Worm (Caenorhabditis elegans) whole organism, L1 larva: ENCODE data around the gene msp-59.

Experiments used
- C04F5.9 ChIP-seq: sonication (generic microtip); optimal IDR thresholded peaks from 2 replicates; lab custom pipeline; 2016; ENCODE audit warnings: missing genetic modification characterization, missing compliant biosample characterization
- Y116A8C.19 ChIP-seq: sonication (generic microtip); optimal IDR thresholded peaks from 2 replicates; lab custom pipeline; 2016; ENCODE audit warnings: missing compliant biosample characterization, missing genetic modification characterization, borderline replicate concordance
- aly-2 ChIP-seq: fragments of 150-350 bp; optimal IDR thresholded peaks from 2 replicates; lab custom pipeline; 2014; ENCODE audit warnings: missing biosample characterization, missing genetic modification characterization
- blmp-1 ChIP-seq: fragments of 150-350 bp; optimal IDR thresholded peaks from 2 replicates; lab custom pipeline; 2014; ENCODE audit warnings: missing biosample characterization, missing genetic modification characterization
- ceh-63 ChIP-seq: fragments of 200-800 bp; sonication (Bioruptor generic); optimal IDR thresholded peaks from 2 replicates; lab custom pipeline; 2018; ENCODE audit warnings: mild to moderate bottlenecking, missing genetic modification characterization, missing compliant biosample characterization
- ceh-8 ChIP-seq: fragments of 200-800 bp; sonication (Bioruptor generic); optimal IDR thresholded peaks from 2 replicates; lab custom pipeline; 2018; ENCODE audit warnings: mild to moderate bottlenecking, missing genetic modification characterization, moderate library complexity, missing compliant biosample characterization
- ceh-82 ChIP-seq, 3 experiments: fragments of 150-350 bp in 1 of 3; sonication (generic microtip) in 2 of 3; optimal IDR thresholded peaks; 2 replicates each; lab custom pipeline; 2014 to 2017; ENCODE audit warnings: missing biosample characterization in 3 of 3, missing genetic modification characterization in 3 of 3
- ceh-88 ChIP-seq: fragments of 200-800 bp; sonication (Bioruptor generic); IDR thresholded peaks from 2 replicates; pipeline ENCODE4 v1.3.6; 2022; ENCODE audit warnings: missing genetic modification characterization, missing compliant biosample characterization
- ceh-90 ChIP-seq: sonication (generic microtip); optimal IDR thresholded peaks from 2 replicates; lab custom pipeline; 2016; ENCODE audit warnings: missing genetic modification characterization, missing compliant biosample characterization
- dpl-1 ChIP-seq, 3 experiments: fragments of 150-350 bp in 2 of 3; sonication (generic microtip) in 1 of 3; optimal IDR thresholded peaks; 2 replicates each; lab custom pipeline; 2014 to 2017; ENCODE audit warnings: missing biosample characterization in 3 of 3, missing genetic modification characterization in 3 of 3, missing genetic modification reagents in 3 of 3
- dsc-1 ChIP-seq: sonication (generic microtip); optimal IDR thresholded peaks from 2 replicates; lab custom pipeline; 2016; ENCODE audit warnings: mild to moderate bottlenecking, missing genetic modification characterization, missing compliant biosample characterization
- elt-2 ChIP-seq: sonication (generic microtip); optimal IDR thresholded peaks from 2 replicates; lab custom pipeline; 2016; ENCODE audit warnings: missing genetic modification characterization, mild to moderate bottlenecking, inconsistent platforms, missing compliant biosample characterization, missing genetic modification reagents
- elt-3 ChIP-seq, 6 experiments: fragments of 150-350 bp in 1 of 6; sonication (generic microtip); optimal IDR thresholded peaks; 2 replicates each; lab custom pipeline; 2017 to 2018; ENCODE audit warnings: missing biosample characterization in 6 of 6, missing genetic modification characterization in 6 of 6, inconsistent platforms in 1 of 6
- fkh-10 ChIP-seq: sonication (generic microtip); optimal IDR thresholded peaks from 2 replicates; lab custom pipeline; 2017; ENCODE audit warnings: missing biosample characterization, missing genetic modification reagents, missing genetic modification characterization
- fkh-8 ChIP-seq: sonication (generic microtip); optimal IDR thresholded peaks from 2 replicates; lab custom pipeline; 2016; ENCODE audit warnings: mild to moderate bottlenecking, missing genetic modification characterization, missing compliant biosample characterization
- jun-1 ChIP-seq: fragments of 150-350 bp; optimal IDR thresholded peaks from 2 replicates; lab custom pipeline; 2014; ENCODE audit warnings: missing biosample characterization, missing genetic modification reagents, missing genetic modification characterization
- lin-13 ChIP-seq: fragments of 150-350 bp; optimal IDR thresholded peaks from 2 replicates; lab custom pipeline; 2014; ENCODE audit warnings: missing biosample characterization, missing genetic modification reagents, missing genetic modification characterization
- lin-15B ChIP-seq: fragments of 150-350 bp; sonication (generic microtip); optimal IDR thresholded peaks from 3 replicates; lab custom pipeline; 2014; ENCODE audit warnings: missing biosample characterization, missing genetic modification characterization
- lin-35 ChIP-seq, 2 experiments: fragments of 150-350 bp; optimal IDR thresholded peaks; 2 replicates each; lab custom pipeline; 2014; ENCODE audit warnings: missing biosample characterization in 2 of 2, missing genetic modification characterization in 2 of 2, missing genetic modification reagents in 2 of 2
- lir-3 ChIP-seq: sonication (generic microtip); optimal IDR thresholded peaks from 2 replicates; lab custom pipeline; 2016; ENCODE audit warnings: mild to moderate bottlenecking, missing genetic modification characterization, moderate library complexity, missing compliant biosample characterization; ENCODE audit not compliant: poor library complexity
- lsy-2 ChIP-seq, 2 experiments: fragments of 150-350 bp; optimal IDR thresholded peaks; 2 replicates each; lab custom pipeline; 2014; ENCODE audit warnings: missing biosample characterization in 2 of 2, missing genetic modification characterization in 2 of 2
- mef-2 ChIP-seq: fragments of 150-350 bp; optimal IDR thresholded peaks from 2 replicates; lab custom pipeline; 2014; ENCODE audit warnings: missing biosample characterization, missing genetic modification characterization
- nhr-19 ChIP-seq: fragments of 200-800 bp; sonication (Bioruptor generic); conservative IDR thresholded peaks from 2 replicates; pipeline ENCODE4 v1.3.6; 2022; ENCODE audit warnings: missing genetic modification characterization, missing compliant biosample characterization
- nhr-20 ChIP-seq: sonication (generic microtip); optimal IDR thresholded peaks from 2 replicates; lab custom pipeline; 2016; ENCODE audit warnings: mild to moderate bottlenecking, missing genetic modification characterization, missing compliant biosample characterization
- nhr-237 ChIP-seq: fragments of 150-350 bp; optimal IDR thresholded peaks from 2 replicates; lab custom pipeline; 2014; ENCODE audit warnings: missing biosample characterization, missing genetic modification characterization
- nhr-47 ChIP-seq: sonication (generic microtip); optimal IDR thresholded peaks from 2 replicates; lab custom pipeline; 2016; ENCODE audit warnings: mild to moderate bottlenecking, missing genetic modification characterization, moderate library complexity, missing compliant biosample characterization
- nhr-71 ChIP-seq: sonication (generic microtip); optimal IDR thresholded peaks from 2 replicates; lab custom pipeline; 2016; ENCODE audit warnings: mild to moderate bottlenecking, missing genetic modification characterization, moderate library complexity, missing compliant biosample characterization
- nhr-77 ChIP-seq: fragments of 150-350 bp; optimal IDR thresholded peaks from 2 replicates; lab custom pipeline; 2014; ENCODE audit warnings: missing biosample characterization, missing genetic modification characterization
- nhr-85 ChIP-seq: sonication (generic microtip); peaks from one replicate; lab custom pipeline; 2016; ENCODE audit warnings: missing genetic modification characterization, inconsistent platforms, missing compliant biosample characterization
- nhr-90 ChIP-seq: sonication (generic microtip); optimal IDR thresholded peaks from 2 replicates; lab custom pipeline; 2016; ENCODE audit warnings: mild to moderate bottlenecking, missing genetic modification characterization, missing compliant biosample characterization; ENCODE audit not compliant: poor library complexity
- pag-3 ChIP-seq: sonication (generic microtip); optimal IDR thresholded peaks from 2 replicates; lab custom pipeline; 2017; ENCODE audit warnings: missing genetic modification characterization, mild to moderate bottlenecking, missing compliant biosample characterization, antibody characterized with exemption, borderline replicate concordance; ENCODE audit not compliant: insufficient read depth
- pqm-1 ChIP-seq: sonication (generic microtip); optimal IDR thresholded peaks from 3 replicates; lab custom pipeline; 2017; ENCODE audit warnings: missing biosample characterization, missing genetic modification characterization
- skn-1 ChIP-seq: fragments of 150-350 bp; optimal IDR thresholded peaks from 2 replicates; lab custom pipeline; 2014; ENCODE audit warnings: missing biosample characterization, missing genetic modification characterization
- snu-23 ChIP-seq: sonication (generic microtip); optimal IDR thresholded peaks from 2 replicates; lab custom pipeline; 2016; ENCODE audit warnings: missing genetic modification characterization, missing compliant biosample characterization
- unc-62 ChIP-seq: fragments of 150-350 bp; optimal IDR thresholded peaks from 2 replicates; lab custom pipeline; 2014; ENCODE audit warnings: missing biosample characterization, missing genetic modification reagents, missing genetic modification characterization
- unc-86 ChIP-seq: sonication (generic microtip); optimal IDR thresholded peaks from 2 replicates; lab custom pipeline; 2016; ENCODE audit warnings: missing genetic modification characterization, missing compliant biosample characterization
- zip-4 ChIP-seq: fragments of 200-800 bp; sonication (Bioruptor generic); optimal IDR thresholded peaks from 2 replicates; lab custom pipeline; 2018; ENCODE audit warnings: mild to moderate bottlenecking, missing genetic modification characterization, moderate library complexity, missing compliant biosample characterization

msp-59 gene

ce11 chrIV:5334518-5334917 lies 21.6 kb upstream of the msp-59 start (continued):
- TF ChIP-seq aly-2 (tag; lab: Kevin White, UChicago), result peak; percentile 36
- no peak for TF ChIP-seq elt-2 (tag; lab: Kevin White, UChicago)
- TF ChIP-seq skn-1 (tag; lab: Kevin White, UChicago), result peak; percentile 33
- TF ChIP-seq lin-35 (GFP tag; optimal IDR thresholded peaks at IDR 0.05; lab: Kevin White, UChicago), result peak; percentile 55 to 74
- TF ChIP-seq nhr-19 (GFP tag; lab: Robert Waterston, UW), result peak; percentile 65
- peak; percentile 26 to 74 for TF ChIP-seq lsy-2 (tag; optimal IDR thresholded peaks at IDR 0.05; lab: Kevin White, UChicago)
- peak; percentile 23 for TF ChIP-seq blmp-1
- TF ChIP-seq ceh-88, result peak; percentile 35; the same call in 1 of the 2 replicates
- TF ChIP-seq nhr-47, result peak; percentile 79
- TF ChIP-seq nhr-237 (tag; lab: Kevin White, UChicago), result peak; percentile 20
- TF ChIP-seq snu-23 (GFP tag; lab: Kevin White, UChicago), result peak; percentile 82
- TF ChIP-seq dsc-1 (tag; lab: Kevin White, UChicago), result peak; percentile 56
- TF ChIP-seq nhr-77 (tag; lab: Kevin White, UChicago), result peak; percentile 41
- TF ChIP-seq unc-86 (tag; lab: Kevin White, UChicago), result peak; percentile 11
- peak; percentile 39 for TF ChIP-seq ceh-8
- TF ChIP-seq elt-3 (tag; optimal IDR thresholded peaks at IDR 0.05; lab: Kevin White, UChicago), result peak in 1 of 6 experiments; percentile 49
- TF ChIP-seq fkh-10 (GFP tag; lab: Kevin White, UChicago), result peak; percentile 55
- no peak for TF ChIP-seq mef-2
- TF ChIP-seq lin-15B, result no peak
- no peak for TF ChIP-seq Y116A8C.19 (tag; lab: Kevin White, UChicago)
- peak; percentile 31 to 69 (median 57) for TF ChIP-seq ceh-82 (tag; optimal IDR thresholded peaks at IDR 0.05; lab: Kevin White, UChicago)
- TF ChIP-seq pqm-1 (tag; lab: Kevin White, UChicago), result no peak
- peak; percentile 9 to 52 (median 38) for TF ChIP-seq dpl-1 (GFP tag; optimal IDR thresholded peaks at IDR 0.05; lab: Kevin White, UChicago)
- no peak for TF ChIP-seq fkh-8 (tag; lab: Kevin White, UChicago)
- peak; percentile 69 for TF ChIP-seq nhr-71
- TF ChIP-seq lir-3 (tag; lab: Kevin White, UChicago), result no peak
- TF ChIP-seq nhr-90 (tag; lab: Kevin White, UChicago), result peak; percentile 70
- no peak for TF ChIP-seq ceh-90 (tag; lab: Kevin White, UChicago)
- peak; percentile 14 for TF ChIP-seq jun-1 (tag; lab: Kevin White, UChicago)
- no peak for TF ChIP-seq unc-62

ce11 chrIV:5333484-5333883 lies 20.6 kb upstream of the msp-59 start:
- no peak for TF ChIP-seq snu-23 (GFP tag; lab: Kevin White, UChicago)
- TF ChIP-seq ceh-63 (GFP tag; lab: Kevin White, UChicago), result no peak
- TF ChIP-seq nhr-20 (tag; lab: Kevin White, UChicago), result peak; percentile 8
- TF ChIP-seq lir-3 (tag; lab: Kevin White, UChicago), result no peak
- TF ChIP-seq elt-3 (tag; optimal IDR thresholded peaks at IDR 0.05; lab: Kevin White, UChicago), result peak in 2 of 6 experiments; percentile 65 to 78
- no peak for TF ChIP-seq pag-3 (tag; lab: Kevin White, UChicago)
- TF ChIP-seq pqm-1 (tag; lab: Kevin White, UChicago), result no peak
- no peak for TF ChIP-seq aly-2 (tag; lab: Kevin White, UChicago)
- TF ChIP-seq C04F5.9, result no peak
- peak; percentile 76 for TF ChIP-seq blmp-1
- TF ChIP-seq lin-13 (GFP tag; lab: Kevin White, UChicago), result no peak
- TF ChIP-seq zip-4, result no peak
- TF ChIP-seq lin-35 (GFP tag; optimal IDR thresholded peaks at IDR 0.05; lab: Kevin White, UChicago), result peak in 1 of 2 experiments; percentile 38
- TF ChIP-seq nhr-85 (tag; lab: Kevin White, UChicago), result peak; percentile 55

ce11 chrIV:5332178-5332577 lies 19.3 kb upstream of the msp-59 start, which contains the start of gene Y4C6B.3:
Gene Y4C6B.3 (plus strand): TSS chrIV:5332478.
- TF ChIP-seq nhr-85 (tag; lab: Kevin White, UChicago) (no peak), ceh-88 (no peak), elt-3 (tag; optimal IDR thresholded peaks at IDR 0.05; lab: Kevin White, UChicago) (peak in 1 of 6 experiments; percentile 39)
